Worm (Caenorhabditis elegans): ENCODE data around the gene hda-6.

DNA sequence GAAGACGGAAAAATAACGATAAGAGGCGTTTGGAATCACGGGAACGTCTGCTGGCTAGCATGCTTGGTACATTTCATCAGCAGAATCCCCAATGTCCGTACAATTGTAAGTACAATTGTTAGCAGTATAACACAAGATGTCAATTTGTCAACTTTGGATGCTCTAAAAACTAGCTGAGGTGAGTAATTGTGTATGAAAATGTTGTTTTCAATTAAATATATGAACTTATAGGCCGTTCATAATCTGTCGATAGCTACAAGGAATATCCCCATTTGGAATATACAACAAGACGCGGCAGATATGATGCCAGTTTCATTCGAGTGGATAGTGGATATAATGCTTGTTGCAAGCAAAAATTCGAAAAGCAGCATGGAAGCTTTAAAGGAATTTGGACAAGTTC, 20.9 kb upstream of the hda-6 start, which contains the start of gene F41H10.12:
- TF ChIP-seq dpl-1 (GFP tag; optimal IDR thresholded peaks at IDR 0.05), result no peak
- no peak for TF ChIP-seq rcor-1 (GFP tag; IDR thresholded peaks at IDR 0.05)
- no peak for TF ChIP-seq ztf-25 (GFP tag; IDR thresholded peaks at IDR 0.05)
- TF ChIP-seq bed-1 (GFP tag; IDR thresholded peaks at IDR 0.05), result no peak
- TF ChIP-seq Y53F4B.3 (GFP tag; IDR thresholded peaks at IDR 0.05), result no peak
- no peak for TF ChIP-seq nfya-1 (tag; optimal IDR thresholded peaks at IDR 0.05; ENCODE audit: borderline replicate concordance, insufficient read depth)
- no peak for TF ChIP-seq fkh-3 (tag; optimal IDR thresholded peaks at IDR 0.05)
- no peak for TF ChIP-seq unc-62 (GFP tag; optimal IDR thresholded peaks at IDR 0.05)
- TF ChIP-seq chd-7 (tag; optimal IDR thresholded peaks at IDR 0.05), result no peak
- no peak for TF ChIP-seq pha-4 (tag; optimal IDR thresholded peaks at IDR 0.05)
- TF ChIP-seq ekl-4 (GFP tag; IDR thresholded peaks at IDR 0.05), result no peak
- TF ChIP-seq bed-2 (GFP tag; IDR thresholded peaks at IDR 0.05), result no peak
- no peak for TF ChIP-seq Y95B8A.8 (GFP tag; IDR thresholded peaks at IDR 0.05)

Data from whole organism, young adult.